Fruit fly (Drosophila melanogaster) whole organism, prepupa: ENCODE results near the gene NitFhit.
A peak's percentile ranks its signal among the peaks of the same experiment; 100 is the strongest.

Experiments used
- Blimp-1 ChIP-seq: fragments of 200-800 bp; sonication (Bioruptor generic); optimal IDR thresholded peaks from 3 replicates; lab custom pipeline; 2017; ENCODE audit warnings: missing biosample characterization, missing genetic modification characterization, mild to moderate bottlenecking, moderate library complexity, missing genetic modification reagents
- CG10631 ChIP-seq: fragments of 200-800 bp; sonication (Bioruptor generic); optimal IDR thresholded peaks from 2 replicates; lab custom pipeline; 2016; ENCODE audit warnings: missing biosample characterization, missing genetic modification characterization
- CG10669 ChIP-seq: fragments of 200-800 bp; sonication (Bioruptor generic); optimal IDR thresholded peaks from 3 replicates; lab custom pipeline; 2018; ENCODE audit warnings: missing biosample characterization, mild to moderate bottlenecking, missing genetic modification characterization, moderate library complexity
- CG11902 ChIP-seq: fragments of 200-800 bp; sonication (Bioruptor generic); optimal IDR thresholded peaks from 3 replicates; lab custom pipeline; 2016; ENCODE audit warnings: missing biosample characterization, missing genetic modification characterization
- CG15336 ChIP-seq: fragments of 200-800 bp; sonication (Bioruptor generic); IDR thresholded peaks from 2 replicates; pipeline ENCODE4 v1.3.6; 2022; ENCODE audit warnings: missing biosample characterization, missing genetic modification characterization
- CG16779 ChIP-seq: fragments of 200-800 bp; sonication (Bioruptor generic); optimal IDR thresholded peaks from 3 replicates; lab custom pipeline; 2017; ENCODE audit warnings: missing biosample characterization, mild to moderate bottlenecking, missing genetic modification characterization
- CG3032 ChIP-seq: fragments of 200-800 bp; optimal IDR thresholded peaks from 2 replicates; lab custom pipeline; 2019; ENCODE audit warnings: missing biosample characterization, mild to moderate bottlenecking, missing genetic modification characterization, moderate library complexity
- CG3919 ChIP-seq: fragments of 200-800 bp; sonication (Bioruptor generic); optimal IDR thresholded peaks from 3 replicates; lab custom pipeline; 2016; ENCODE audit warnings: missing biosample characterization, missing genetic modification characterization
- CG4318 ChIP-seq: fragments of 200-800 bp; sonication (Bioruptor generic); optimal IDR thresholded peaks from 3 replicates; lab custom pipeline; 2017; ENCODE audit warnings: missing biosample characterization, mild to moderate bottlenecking, missing genetic modification characterization
- CG6163 ChIP-seq: fragments of 200-800 bp; sonication (Bioruptor generic); IDR thresholded peaks from 3 replicates; pipeline ENCODE4 v1.3.6; 2022; ENCODE audit warnings: missing biosample characterization, missing genetic modification characterization
- CG7368 ChIP-seq: fragments of 200-800 bp; sonication (Bioruptor generic); optimal IDR thresholded peaks from 3 replicates; lab custom pipeline; 2016; ENCODE audit warnings: missing biosample characterization, missing genetic modification characterization
- CG8119 ChIP-seq: fragments of 200-800 bp; sonication (Bioruptor generic); IDR thresholded peaks from 3 replicates; pipeline ENCODE4 v1.3.6; 2022; ENCODE audit warnings: missing biosample characterization, missing genetic modification characterization
- CG8632 ChIP-seq: fragments of 200-800 bp; sonication (Bioruptor generic); optimal IDR thresholded peaks from 3 replicates; lab custom pipeline; 2016; ENCODE audit warnings: missing biosample characterization, missing genetic modification characterization
- Eip75B ChIP-seq: fragments of 200-800 bp; sonication (Bioruptor generic); optimal IDR thresholded peaks from 3 replicates; lab custom pipeline; 2016; ENCODE audit warnings: missing biosample characterization, missing genetic modification characterization
- Eip78C ChIP-seq: fragments of 200-800 bp; sonication (Bioruptor generic); peaks from one replicate; lab custom pipeline; 2016; ENCODE audit warnings: missing biosample characterization, missing genetic modification characterization
- Eip93F ChIP-seq: fragments of 200-800 bp; sonication (Bioruptor generic); optimal IDR thresholded peaks from 2 replicates; lab custom pipeline; 2016; ENCODE audit warnings: missing biosample characterization, mild to moderate bottlenecking, missing genetic modification characterization
- Hr38 ChIP-seq: sonication (Bioruptor generic); optimal IDR thresholded peaks from 2 replicates; lab custom pipeline; 2016; ENCODE audit warnings: missing biosample characterization, missing genetic modification characterization
- Met ChIP-seq: fragments of 200-800 bp; sonication (Bioruptor generic); optimal IDR thresholded peaks from 3 replicates; lab custom pipeline; 2016; ENCODE audit warnings: missing biosample characterization, missing genetic modification characterization
- Smox ChIP-seq: fragments of 200-800 bp; sonication (Bioruptor generic); optimal IDR thresholded peaks from 3 replicates; lab custom pipeline; 2016; ENCODE audit warnings: missing biosample characterization, missing genetic modification characterization
- Sox14 ChIP-seq: fragments of 200-800 bp; sonication (Bioruptor generic); optimal IDR thresholded peaks from 3 replicates; lab custom pipeline; 2016; ENCODE audit warnings: missing biosample characterization, missing genetic modification characterization
- achi ChIP-seq: fragments of 200-800 bp; sonication (Bioruptor generic); optimal IDR thresholded peaks from 3 replicates; lab custom pipeline; 2016; ENCODE audit warnings: missing biosample characterization, missing genetic modification characterization
- dsx ChIP-seq: fragments of 200-800 bp; optimal IDR thresholded peaks from 3 replicates; lab custom pipeline; 2019; ENCODE audit warnings: missing biosample characterization, mild to moderate bottlenecking, missing genetic modification characterization, moderate library complexity; ENCODE audit not compliant: poor library complexity, severe bottlenecking
- fd59A ChIP-seq: fragments of 200-800 bp; sonication (Bioruptor generic); optimal IDR thresholded peaks from 2 replicates; lab custom pipeline; 2017; ENCODE audit warnings: missing biosample characterization, mild to moderate bottlenecking, missing genetic modification characterization, missing genetic modification reagents
- fd85E ChIP-seq: fragments of 200-800 bp; sonication (Bioruptor generic); optimal IDR thresholded peaks from 3 replicates; lab custom pipeline; 2016; ENCODE audit warnings: missing biosample characterization, missing genetic modification characterization
- fkh ChIP-seq: fragments of 200-800 bp; sonication (Bioruptor generic); optimal IDR thresholded peaks from 3 replicates; lab custom pipeline; 2017; ENCODE audit warnings: missing biosample characterization, mild to moderate bottlenecking, missing genetic modification characterization, moderate library complexity
- lz ChIP-seq: fragments of 200-800 bp; sonication (Bioruptor generic); optimal IDR thresholded peaks from 3 replicates; lab custom pipeline; 2016; ENCODE audit warnings: missing biosample characterization, missing genetic modification characterization
- pdm3 ChIP-seq: fragments of 200-800 bp; sonication (Bioruptor generic); optimal IDR thresholded peaks from 3 replicates; lab custom pipeline; 2016; ENCODE audit warnings: missing biosample characterization, missing genetic modification characterization
- salr ChIP-seq, 2 experiments: fragments of 200-800 bp; sonication (Bioruptor generic); optimal IDR thresholded peaks; 3 replicates each; lab custom pipeline; 2016 to 2018; ENCODE audit warnings: missing biosample characterization in 2 of 2, missing genetic modification characterization in 2 of 2, mild to moderate bottlenecking in 1 of 2
- ss ChIP-seq, 2 experiments: fragments of 200-800 bp; sonication (Bioruptor generic); optimal IDR thresholded peaks; 2 replicates in 1 of 2; 3 replicates in 1 of 2; lab custom pipeline; 2017 to 2018; ENCODE audit warnings: mild to moderate bottlenecking in 2 of 2, missing biosample characterization in 2 of 2, missing genetic modification characterization in 2 of 2, moderate library complexity in 1 of 2
- svp ChIP-seq: fragments of 200-800 bp; sonication (Bioruptor generic); peaks from one replicate; lab custom pipeline; 2016; ENCODE audit warnings: missing biosample characterization, missing genetic modification characterization
- topi ChIP-seq: fragments of 200-800 bp; sonication (Bioruptor generic); optimal IDR thresholded peaks from 3 replicates; lab custom pipeline; 2016; ENCODE audit warnings: missing biosample characterization, missing genetic modification characterization
- vri ChIP-seq: fragments of 200-800 bp; sonication (Bioruptor generic); optimal IDR thresholded peaks from 3 replicates; lab custom pipeline; 2016; ENCODE audit warnings: missing biosample characterization, mild to moderate bottlenecking, missing genetic modification characterization

NitFhit gene

dm6 chr3L:225120-225519, 21.6 kb downstream of the NitFhit start:
- TF ChIP-seq Met (GFP tag; lab: Kevin White, UChicago) (no peak), vri (GFP tag; lab: Kevin White, UChicago) (peak; percentile 6), Eip93F (GFP tag; lab: Kevin White, UChicago) (peak; percentile 12), CG8119 (GFP tag; lab: Robert Waterston, UW) (no peak), svp (GFP tag; lab: Kevin White, UChicago) (peak; percentile 42), CG6163 (GFP tag; lab: Robert Waterston, UW) (no peak), CG15336 (GFP tag; lab: Robert Waterston, UW) (0 out of 2 replicates have a peak, but pooled peaks have one; percentile 14), Hr38 (GFP tag; lab: Kevin White, UChicago) (no peak), lz (no peak), CG3919 (GFP tag; lab: Kevin White, UChicago) (no peak), Sox14 (no peak), ss (GFP tag; optimal IDR thresholded peaks at IDR 0.05; lab: Kevin White, UChicago) (no peak), CG10631 (GFP tag; lab: Kevin White, UChicago) (no peak), pdm3 (GFP tag; lab: Kevin White, UChicago) (no peak)
- TF ChIP-seq, all 60 proteins: peak for 4

- TF ChIP-seq CG10669: no peak
- no peak for TF ChIP-seq Smox
- no peak for TF ChIP-seq fd59A
- no peak for TF ChIP-seq Blimp-1 (GFP tag; lab: Kevin White, UChicago)
- TF ChIP-seq fd85E: no peak
- TF ChIP-seq pdm3 (GFP tag; lab: Kevin White, UChicago): no peak
- no peak for TF ChIP-seq CG10631 (GFP tag; lab: Kevin White, UChicago)
- no peak for TF ChIP-seq CG8119 (GFP tag; lab: Robert Waterston, UW)
- TF ChIP-seq CG4318 (GFP tag; lab: Kevin White, UChicago): no peak
- no peak for TF ChIP-seq topi (GFP tag; lab: Kevin White, UChicago)
- no peak for TF ChIP-seq CG16779 (tag; lab: Kevin White, UChicago)
- no peak for TF ChIP-seq achi
- no peak for TF ChIP-seq Hr38 (GFP tag; lab: Kevin White, UChicago)
- TF ChIP-seq svp (GFP tag; lab: Kevin White, UChicago): no peak
- TF ChIP-seq Eip75B (GFP tag; lab: Kevin White, UChicago): no peak
- TF ChIP-seq, all 60 proteins: peak for 0
These were observed 28.0 kb downstream of the NitFhit start, which contains the start of gene CG42846 for dm6 chr3L:231504-231903. Gene CG42846 (minus strand): TSS chr3L:231604.

- peak; percentile 92 for TF ChIP-seq dsx
- no peak for TF ChIP-seq CG3919 (GFP tag; lab: Kevin White, UChicago)
- no peak for TF ChIP-seq fkh
- no peak for TF ChIP-seq Eip78C (GFP tag; lab: Kevin White, UChicago)
- no peak for TF ChIP-seq Eip75B (GFP tag; lab: Kevin White, UChicago)
- no peak for TF ChIP-seq CG8632 (GFP tag; lab: Kevin White, UChicago)
- no peak for TF ChIP-seq topi (GFP tag; lab: Kevin White, UChicago)
- no peak for TF ChIP-seq lz
- TF ChIP-seq, all 60 proteins: peak for 1
These were observed 28.7 kb downstream of the NitFhit start, which contains the start of gene CG34454 for dm6 chr3L:232267-232666. Gene CG34454 (minus strand): TSS chr3L:232350.

dm6 chr3L:233251-233650, 29.7 kb downstream of the NitFhit start, which contains the start of gene CG34453:
Gene CG34453 (minus strand): TSS chr3L:233351.
- TF ChIP-seq Eip75B (GFP tag; lab: Kevin White, UChicago): no peak
- no peak for TF ChIP-seq Eip78C (GFP tag; lab: Kevin White, UChicago)
- no peak for TF ChIP-seq fkh
- no peak for TF ChIP-seq salr (GFP tag; optimal IDR thresholded peaks at IDR 0.05; lab: Kevin White, UChicago)
- TF ChIP-seq CG3032: no peak
- no peak for TF ChIP-seq CG11902
- TF ChIP-seq CG7368 (GFP tag; lab: Kevin White, UChicago): no peak

- no peak for TF ChIP-seq CG8632 (GFP tag; lab: Kevin White, UChicago)
- no peak for TF ChIP-seq vri (GFP tag; lab: Kevin White, UChicago)
- TF ChIP-seq fd59A: no peak
- no peak for TF ChIP-seq ss (GFP tag; optimal IDR thresholded peaks at IDR 0.05; lab: Kevin White, UChicago)
These were observed 30.8 kb downstream of the NitFhit start for dm6 chr3L:234337-234736.
